Worm (Caenorhabditis elegans): ENCODE measurements around the gene C45G9.5.

ce11 chrIII:5004621-5005020 lies 43.3 kb upstream of the C45G9.5 start, which contains the start of gene R144.6:
- no peak for TF ChIP-seq ztf-23 (GFP tag; IDR thresholded peaks at IDR 0.05)
- TF ChIP-seq klf-2 (GFP tag; conservative IDR thresholded peaks at IDR 0.05), result no peak
- no peak for TF ChIP-seq flt-1 (GFP tag; IDR thresholded peaks at IDR 0.05)
